Fruit fly (Drosophila melanogaster) whole organism, embryonic: ENCODE data around the gene CG43407.

Source experiments
- Ada2b ChIP-seq: fragments of 200-800 bp; sonication (Bioruptor generic); IDR thresholded peaks from 2 replicates; pipeline ENCODE4 v1.3.6; 2022; ENCODE audit warnings: missing biosample characterization, missing genetic modification characterization
- Aef1 ChIP-seq: fragments of 200-800 bp; sonication (Bioruptor generic); IDR thresholded peaks from 3 replicates; pipeline ENCODE4 v1.3.6; 2022; ENCODE audit warnings: missing biosample characterization, missing genetic modification characterization
- CG10321 ChIP-seq: fragments of 200-800 bp; sonication (Bioruptor generic); IDR thresholded peaks from 2 replicates; pipeline ENCODE4 v1.3.6; 2022; ENCODE audit warnings: missing biosample characterization, missing genetic modification characterization
- CG10462 ChIP-seq: fragments of 200-800 bp; sonication (Bioruptor generic); optimal IDR thresholded peaks from 2 replicates; lab custom pipeline; 2016; ENCODE audit warnings: missing biosample characterization, missing genetic modification characterization
- CG11398 ChIP-seq: fragments of 200-800 bp; sonication (Bioruptor generic); optimal IDR thresholded peaks from 2 replicates; lab custom pipeline; 2016; ENCODE audit warnings: missing biosample characterization, missing genetic modification characterization
- CG11560 ChIP-seq: fragments of 200-800 bp; sonication (Bioruptor generic); IDR thresholded peaks from 3 replicates; pipeline ENCODE4 v1.3.6; 2022; ENCODE audit warnings: missing biosample characterization, missing genetic modification characterization
- CG11695 ChIP-seq: fragments of 200-800 bp; sonication (Bioruptor generic); IDR thresholded peaks from 3 replicates; pipeline ENCODE4 v1.3.6; 2022; ENCODE audit warnings: missing biosample characterization, missing genetic modification characterization
- CG12104 ChIP-seq: fragments of 200-800 bp; sonication (Bioruptor generic); optimal IDR thresholded peaks from 3 replicates; lab custom pipeline; 2016; ENCODE audit warnings: missing biosample characterization, missing genetic modification characterization
- CG13123 ChIP-seq: fragments of 200-800 bp; sonication (Bioruptor generic); optimal IDR thresholded peaks from 2 replicates; lab custom pipeline; 2016; ENCODE audit warnings: missing biosample characterization, missing genetic modification characterization
- CG15073 ChIP-seq: fragments of 200-800 bp; sonication (Bioruptor generic); optimal IDR thresholded peaks from 2 replicates; lab custom pipeline; 2016; ENCODE audit warnings: missing biosample characterization, missing genetic modification characterization
- CG1647 ChIP-seq: fragments of 200-800 bp; sonication (Bioruptor generic); optimal IDR thresholded peaks from 3 replicates; lab custom pipeline; 2016; ENCODE audit warnings: missing biosample characterization, missing genetic modification characterization
- CG18619 ChIP-seq: fragments of 200-800 bp; sonication (Bioruptor generic); optimal IDR thresholded peaks from 3 replicates; lab custom pipeline; 2017; ENCODE audit warnings: missing biosample characterization, mild to moderate bottlenecking, missing genetic modification characterization
- CG2199 ChIP-seq: fragments of 200-800 bp; sonication (Bioruptor generic); IDR thresholded peaks from 3 replicates; pipeline ENCODE4 v1.3.6; 2022; ENCODE audit warnings: missing biosample characterization, missing genetic modification characterization
- CG30020 ChIP-seq: fragments of 200-800 bp; optimal IDR thresholded peaks from 2 replicates; lab custom pipeline; 2019; ENCODE audit warnings: missing biosample characterization, mild to moderate bottlenecking, missing genetic modification characterization, moderate library complexity
- CG3407 ChIP-seq: fragments of 200-800 bp; sonication (Bioruptor generic); optimal IDR thresholded peaks from 2 replicates; lab custom pipeline; 2018; ENCODE audit warnings: missing biosample characterization, mild to moderate bottlenecking, missing genetic modification characterization
- CG4360 ChIP-seq: fragments of 200-800 bp; sonication (Bioruptor generic); IDR thresholded peaks from 2 replicates; pipeline ENCODE4 v1.3.6; 2022; ENCODE audit warnings: missing biosample characterization, missing genetic modification characterization
- CG4404 ChIP-seq: fragments of 200-800 bp; sonication (Bioruptor generic); IDR thresholded peaks from 2 replicates; pipeline ENCODE4 v1.3.6; 2022; ENCODE audit warnings: missing biosample characterization, missing genetic modification characterization
- CG4424 ChIP-seq: fragments of 200-800 bp; sonication (Bioruptor generic); optimal IDR thresholded peaks from 3 replicates; lab custom pipeline; 2016; ENCODE audit warnings: missing biosample characterization, missing genetic modification characterization
- CG4730 ChIP-seq: fragments of 200-800 bp; sonication (Bioruptor generic); IDR thresholded peaks from 2 replicates; pipeline ENCODE4 v1.3.6; 2022; ENCODE audit warnings: missing biosample characterization, missing genetic modification characterization
- CG7839 ChIP-seq: fragments of 200-800 bp; sonication (Bioruptor generic); optimal IDR thresholded peaks from 3 replicates; lab custom pipeline; 2018; ENCODE audit warnings: missing biosample characterization, mild to moderate bottlenecking, missing genetic modification characterization, moderate library complexity
- CG9437 ChIP-seq: fragments of 200-800 bp; sonication (Bioruptor generic); optimal IDR thresholded peaks from 2 replicates; lab custom pipeline; 2018; ENCODE audit warnings: missing biosample characterization, mild to moderate bottlenecking, missing genetic modification characterization
- CG9817 ChIP-seq: fragments of 200-800 bp; sonication (Bioruptor generic); optimal IDR thresholded peaks from 2 replicates; lab custom pipeline; 2018; ENCODE audit warnings: missing biosample characterization, mild to moderate bottlenecking, missing genetic modification characterization, moderate library complexity
- CG9932 ChIP-seq: fragments of 200-800 bp; sonication (Bioruptor generic); IDR thresholded peaks from 2 replicates; pipeline ENCODE4 v1.3.6; 2022; ENCODE audit warnings: missing biosample characterization, missing genetic modification characterization
- CTCF ChIP-seq: fragments of 200-800 bp; sonication (Bioruptor generic); optimal IDR thresholded peaks from 2 replicates; lab custom pipeline; 2017; ENCODE audit warnings: missing biosample characterization, mild to moderate bottlenecking, missing genetic modification characterization, moderate library complexity
- Camta ChIP-seq: fragments of 200-800 bp; sonication (Bioruptor generic); optimal IDR thresholded peaks from 2 replicates; lab custom pipeline; 2016; ENCODE audit warnings: missing biosample characterization, missing genetic modification characterization
- Chrac-16 ChIP-seq: fragments of 200-800 bp; sonication (Bioruptor generic); optimal IDR thresholded peaks from 3 replicates; lab custom pipeline; 2016; ENCODE audit warnings: missing biosample characterization, missing genetic modification characterization
- CkIIα-i1 ChIP-seq: fragments of 200-800 bp; sonication (Bioruptor generic); IDR thresholded peaks from 2 replicates; pipeline ENCODE4 v1.3.6; 2022; ENCODE audit warnings: missing biosample characterization, missing genetic modification characterization
- Dip2 ChIP-seq: fragments of 200-800 bp; sonication (Bioruptor generic); IDR thresholded peaks from 2 replicates; pipeline ENCODE4 v1.3.6; 2022; ENCODE audit warnings: missing biosample characterization, missing genetic modification characterization
- Elba2 ChIP-seq: fragments of 200-800 bp; sonication (Bioruptor generic); optimal IDR thresholded peaks from 3 replicates; lab custom pipeline; 2016; ENCODE audit warnings: missing biosample characterization, missing genetic modification characterization
- Ets97D ChIP-seq: fragments of 200-800 bp; sonication (Bioruptor generic); optimal IDR thresholded peaks from 3 replicates; lab custom pipeline; 2016; ENCODE audit warnings: missing biosample characterization, missing genetic modification characterization
- Fer3 ChIP-seq: fragments of 200-800 bp; sonication (Bioruptor generic); optimal IDR thresholded peaks from 2 replicates; lab custom pipeline; 2018; ENCODE audit warnings: missing biosample characterization, mild to moderate bottlenecking, missing genetic modification characterization, moderate library complexity
- Hmx ChIP-seq: fragments of 200-800 bp; sonication (Bioruptor generic); optimal IDR thresholded peaks from 2 replicates; lab custom pipeline; 2016; ENCODE audit warnings: missing biosample characterization, missing genetic modification characterization
- NC2α ChIP-seq: fragments of 200-800 bp; sonication (Bioruptor generic); optimal IDR thresholded peaks from 2 replicates; lab custom pipeline; 2016; ENCODE audit warnings: missing biosample characterization, missing genetic modification characterization
- Rx ChIP-seq: fragments of 200-800 bp; sonication (Bioruptor generic); IDR thresholded peaks from 2 replicates; pipeline ENCODE4 v1.3.6; 2022; ENCODE audit warnings: missing biosample characterization, missing genetic modification characterization
- abd-A ChIP-seq: fragments of 200-800 bp; sonication (Bioruptor generic); optimal IDR thresholded peaks from 3 replicates; lab custom pipeline; 2019; ENCODE audit warnings: missing biosample characterization, mild to moderate bottlenecking, missing genetic modification characterization, moderate library complexity
- ap ChIP-seq: fragments of 200-800 bp; sonication (Bioruptor generic); IDR thresholded peaks from 2 replicates; pipeline ENCODE4 v1.3.6; 2022; ENCODE audit warnings: missing biosample characterization, missing genetic modification characterization
- ato ChIP-seq: fragments of 200-800 bp; sonication (Bioruptor generic); IDR thresholded peaks from 2 replicates; pipeline ENCODE4 v1.3.6; 2022; ENCODE audit warnings: missing biosample characterization, missing genetic modification characterization; ENCODE audit not compliant: partially characterized antibody
- cad ChIP-seq: fragments of >200 bp; optimal IDR thresholded peaks from 2 replicates; lab custom pipeline; 2017; ENCODE audit warnings: missing biosample characterization, missing genetic modification characterization
- chif ChIP-seq, 2 experiments: fragments of 200-800 bp; sonication (Bioruptor generic); optimal IDR thresholded peaks; 3 replicates each; lab custom pipeline; 2016; ENCODE audit warnings: missing biosample characterization in 2 of 2, missing genetic modification characterization in 2 of 2
- ci ChIP-seq: fragments of 200-800 bp; sonication (Bioruptor generic); IDR thresholded peaks from 3 replicates; pipeline ENCODE4 v1.3.6; 2022; ENCODE audit warnings: missing biosample characterization, missing genetic modification characterization
- ewg ChIP-seq: fragments of 200-800 bp; sonication (Bioruptor generic); optimal IDR thresholded peaks from 3 replicates; lab custom pipeline; 2017; ENCODE audit warnings: mild to moderate bottlenecking, missing biosample characterization, missing genetic modification reagents, missing genetic modification characterization
- eyg ChIP-seq: fragments of 200-800 bp; sonication (Bioruptor generic); optimal IDR thresholded peaks from 3 replicates; lab custom pipeline; 2016; ENCODE audit warnings: missing biosample characterization, missing genetic modification characterization
- fd102C ChIP-seq: fragments of 200-800 bp; sonication (Bioruptor generic); optimal IDR thresholded peaks from 2 replicates; lab custom pipeline; 2018; ENCODE audit warnings: missing biosample characterization, mild to moderate bottlenecking, missing genetic modification characterization, moderate library complexity
- fru ChIP-seq: fragments of >200 bp; optimal IDR thresholded peaks from 2 replicates; lab custom pipeline; 2017
- fu2 ChIP-seq: fragments of 200-800 bp; sonication (Bioruptor generic); optimal IDR thresholded peaks from 2 replicates; lab custom pipeline; 2016; ENCODE audit warnings: missing biosample characterization, missing genetic modification characterization
- hbn ChIP-seq: fragments of 200-800 bp; sonication (Bioruptor generic); IDR thresholded peaks from 2 replicates; pipeline ENCODE4 v1.3.6; 2022; ENCODE audit warnings: missing biosample characterization, missing genetic modification characterization; ENCODE audit not compliant: partially characterized antibody
- jigr1 ChIP-seq: fragments of 200-800 bp; sonication (Bioruptor generic); IDR thresholded peaks from 3 replicates; pipeline ENCODE4 v1.3.6; 2022; ENCODE audit warnings: missing biosample characterization, missing genetic modification characterization
- ken ChIP-seq: fragments of 200-800 bp; sonication (Bioruptor generic); IDR thresholded peaks from 3 replicates; pipeline ENCODE4 v1.3.6; 2022; ENCODE audit warnings: missing biosample characterization, missing genetic modification characterization
- kni ChIP-seq: fragments of 200-800 bp; sonication (Bioruptor generic); optimal IDR thresholded peaks from 3 replicates; lab custom pipeline; 2017; ENCODE audit warnings: mild to moderate bottlenecking, missing biosample characterization, missing genetic modification reagents, missing genetic modification characterization
- peb ChIP-seq: fragments of 200-800 bp; sonication (Bioruptor generic); IDR thresholded peaks from 2 replicates; pipeline ENCODE4 v1.3.6; 2022; ENCODE audit warnings: missing biosample characterization, missing genetic modification characterization
- sqz ChIP-seq: fragments of 200-800 bp; sonication (Bioruptor generic); optimal IDR thresholded peaks from 3 replicates; lab custom pipeline; 2018; ENCODE audit warnings: missing biosample characterization, mild to moderate bottlenecking, missing genetic modification characterization
- wdn ChIP-seq: fragments of 200-800 bp; sonication (Bioruptor generic); IDR thresholded peaks from 2 replicates; pipeline ENCODE4 v1.3.6; 2022; ENCODE audit warnings: missing biosample characterization, missing genetic modification characterization

CG43407 gene

DNA sequence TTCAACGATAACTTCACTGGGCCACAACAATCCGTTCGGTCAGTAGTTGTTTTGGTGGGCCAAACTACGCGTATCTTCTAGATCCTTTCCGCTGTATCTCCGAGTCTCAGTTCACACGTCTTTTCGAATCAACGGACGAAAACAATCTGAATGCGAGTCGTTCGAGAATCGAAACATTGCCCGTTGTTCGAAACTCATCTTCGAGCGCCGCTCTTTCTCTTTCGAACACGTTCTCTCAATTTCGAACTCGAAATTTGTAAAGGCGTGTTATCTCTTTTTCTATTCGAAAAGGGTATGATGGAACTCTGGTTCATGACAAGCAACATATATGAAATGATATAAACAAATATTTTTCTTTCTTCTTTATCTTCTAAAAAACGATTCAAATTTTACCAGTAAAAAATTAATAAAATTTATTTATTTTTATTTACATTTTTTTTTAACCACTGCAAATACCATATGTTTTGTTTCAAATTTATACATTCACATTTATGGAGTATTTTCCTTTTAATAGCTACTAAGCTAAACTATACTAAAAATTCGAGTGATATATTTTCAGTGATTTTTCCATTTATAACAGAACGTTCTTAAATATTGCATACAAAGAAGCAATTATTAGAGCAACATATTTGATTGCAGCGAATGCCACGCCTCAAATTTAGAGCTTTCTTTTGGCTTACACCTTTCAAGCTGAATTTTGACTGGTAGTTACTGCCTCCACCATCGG lies 7.7 kb downstream of the CG43407 start, which contains the start of gene nkd (continued):
- TF ChIP-seq CG11398 = peak; percentile 61
- TF ChIP-seq NC2α (GFP tag; lab: Kevin White, UChicago) = no peak
- TF ChIP-seq Hmx (GFP tag; lab: Kevin White, UChicago) = no peak
- TF ChIP-seq CG9817 = peak; percentile 70
- TF ChIP-seq chif (GFP tag; optimal IDR thresholded peaks at IDR 0.05; lab: Kevin White, UChicago) = peak in 1 of 2 experiments; percentile 78
- TF ChIP-seq CG12104 (GFP tag; lab: Kevin White, UChicago) = peak; percentile 38
- peak; percentile 18; the same call in 1 of the 2 replicates for TF ChIP-seq hbn (GFP tag; lab: Robert Waterston, UW)
- peak; percentile 62 for TF ChIP-seq abd-A (tag; lab: Kevin White, UChicago)
- peak; percentile 19 for TF ChIP-seq Elba2
- TF ChIP-seq CG7839 = peak; percentile 92
- TF ChIP-seq fru = no peak
- peak; percentile 80 for TF ChIP-seq Aef1 (GFP tag; lab: Robert Waterston, UW)
- peak; percentile 73 for TF ChIP-seq CG13123
- peak; percentile 60 for TF ChIP-seq ewg
- peak; percentile 49; the same call in 1 of the 2 replicates for TF ChIP-seq ato
- peak; percentile 25 for TF ChIP-seq CTCF (GFP tag; lab: Kevin White, UChicago)
- peak; percentile 81 for TF ChIP-seq wdn
- TF ChIP-seq ci (GFP tag; lab: Robert Waterston, UW) = peak; percentile 96
- TF ChIP-seq CG1647 (GFP tag; lab: Kevin White, UChicago) = peak; percentile 28
- TF ChIP-seq eyg (GFP tag; lab: Kevin White, UChicago) = peak; percentile 18
- peak; percentile 85 for TF ChIP-seq CG9437 (GFP tag; lab: Kevin White, UChicago)
- peak; percentile 96 for TF ChIP-seq CG11695 (GFP tag; lab: Robert Waterston, UW)
- TF ChIP-seq CG4404 (GFP tag; lab: Robert Waterston, UW) = no peak
- peak; percentile 44; the same call in 1 of the 2 replicates for TF ChIP-seq CG10321
- peak; percentile 41 for TF ChIP-seq fd102C
- TF ChIP-seq CG9932 (GFP tag; lab: Robert Waterston, UW) = peak; percentile 93
- TF ChIP-seq Dip2 = no peak
- TF ChIP-seq CG15073 (GFP tag; lab: Kevin White, UChicago) = peak; percentile 36
- peak; percentile 89 for TF ChIP-seq Chrac-16 (GFP tag; lab: Kevin White, UChicago)
- peak; percentile 83 for TF ChIP-seq CG10462
- TF ChIP-seq Camta = peak; percentile 57
- TF ChIP-seq CG11560 (tag; lab: Robert Waterston, UW) = no peak
- peak; percentile 63 for TF ChIP-seq kni (GFP tag; lab: Kevin White, UChicago)
- TF ChIP-seq ap = peak; percentile 88
- peak; percentile 35; the same call in 1 of the 2 replicates for TF ChIP-seq CG4360 (GFP tag; lab: Robert Waterston, UW)
- TF ChIP-seq CG3407 = peak; percentile 72
- TF ChIP-seq jigr1 (GFP tag; lab: Robert Waterston, UW) = no peak
- TF ChIP-seq CG18619 = peak; percentile 84
- peak; percentile 92 for TF ChIP-seq Ada2b
- no peak for TF ChIP-seq CkIIα-i1
- TF ChIP-seq CG4424 (GFP tag; lab: Kevin White, UChicago) = peak; percentile 82
- TF ChIP-seq sqz = peak; percentile 73
- TF ChIP-seq cad (GFP tag; lab: Kevin White, UChicago) = no peak
- TF ChIP-seq ken (GFP tag; lab: Robert Waterston, UW) = peak; percentile 80
- peak; percentile 62 for TF ChIP-seq peb (GFP tag; lab: Robert Waterston, UW)
- TF ChIP-seq fu2 (GFP tag; lab: Kevin White, UChicago) = peak; percentile 15
- peak; percentile 93 for TF ChIP-seq Fer3 (tag; lab: Kevin White, UChicago)
- peak; percentile 43 for TF ChIP-seq Ets97D (GFP tag; lab: Kevin White, UChicago)
- peak; percentile 86 for TF ChIP-seq CG4730 (GFP tag; lab: Robert Waterston, UW)
- TF ChIP-seq Rx (GFP tag; lab: Robert Waterston, UW) = peak; percentile 75
- TF ChIP-seq CG2199 (GFP tag; lab: Robert Waterston, UW) = peak; percentile 96
- peak; percentile 63 for TF ChIP-seq CG30020
